Worm (Caenorhabditis elegans) whole organism, L1 larva: ENCODE measurements around the gene nhr-71.
A peak's percentile ranks its signal among the peaks of the same experiment; 100 is the strongest.

Experiments used
- C16A3.4 ChIP-seq: fragments of 150-350 bp; optimal IDR thresholded peaks from 2 replicates; lab custom pipeline; 2014; ENCODE audit warnings: missing biosample characterization, missing genetic modification characterization
- ama-1 ChIP-seq: fragments of 150-350 bp; optimal IDR thresholded peaks from 2 replicates; lab custom pipeline; 2014
- blmp-1 ChIP-seq: fragments of 150-350 bp; optimal IDR thresholded peaks from 2 replicates; lab custom pipeline; 2014; ENCODE audit warnings: missing biosample characterization, missing genetic modification characterization
- ceh-82 ChIP-seq, 3 experiments: fragments of 150-350 bp in 1 of 3; sonication (generic microtip) in 2 of 3; optimal IDR thresholded peaks; 2 replicates each; lab custom pipeline; 2014 to 2017; ENCODE audit warnings: missing biosample characterization in 3 of 3, missing genetic modification characterization in 3 of 3
- ceh-90 ChIP-seq: sonication (generic microtip); optimal IDR thresholded peaks from 2 replicates; lab custom pipeline; 2016; ENCODE audit warnings: missing genetic modification characterization, missing compliant biosample characterization
- efl-1 ChIP-seq, 4 experiments: fragments of 150-350 bp; optimal IDR thresholded peaks in 3 of 4; peaks in 1 of 4; 1 replicate in 1 of 4; 2 replicates in 3 of 4; lab custom pipeline; 2014; ENCODE audit warnings: missing biosample characterization in 2 of 4, missing genetic modification characterization in 2 of 4, missing genetic modification reagents in 2 of 4
- efl-3 ChIP-seq: fragments of 200-800 bp; sonication (Bioruptor generic); optimal IDR thresholded peaks from 2 replicates; lab custom pipeline; 2018; ENCODE audit warnings: mild to moderate bottlenecking, missing genetic modification characterization, missing compliant biosample characterization
- elt-2 ChIP-seq: sonication (generic microtip); optimal IDR thresholded peaks from 2 replicates; lab custom pipeline; 2016; ENCODE audit warnings: missing genetic modification characterization, mild to moderate bottlenecking, inconsistent platforms, missing compliant biosample characterization, missing genetic modification reagents
- elt-3 ChIP-seq, 6 experiments: fragments of 150-350 bp in 1 of 6; sonication (generic microtip); optimal IDR thresholded peaks; 2 replicates each; lab custom pipeline; 2017 to 2018; ENCODE audit warnings: missing biosample characterization in 6 of 6, missing genetic modification characterization in 6 of 6, inconsistent platforms in 1 of 6
- ets-5 ChIP-seq: fragments of 200-800 bp; sonication (Bioruptor generic); IDR thresholded peaks from 2 replicates; pipeline ENCODE4 v1.3.6; 2022; ENCODE audit warnings: missing genetic modification characterization, missing compliant biosample characterization
- fkh-10 ChIP-seq: sonication (generic microtip); optimal IDR thresholded peaks from 2 replicates; lab custom pipeline; 2017; ENCODE audit warnings: missing biosample characterization, missing genetic modification reagents, missing genetic modification characterization
- fos-1 ChIP-seq: fragments of 150-350 bp; optimal IDR thresholded peaks from 2 replicates; lab custom pipeline; 2014; ENCODE audit warnings: missing biosample characterization, missing genetic modification characterization
- grh-1 ChIP-seq: fragments of 200-800 bp; sonication (Bioruptor generic); IDR thresholded peaks from 2 replicates; pipeline ENCODE4 v1.3.6; 2022; ENCODE audit warnings: missing genetic modification reagents, missing genetic modification characterization, missing compliant biosample characterization
- hlh-17 ChIP-seq: fragments of 200-800 bp; sonication (Bioruptor generic); optimal IDR thresholded peaks from 2 replicates; lab custom pipeline; 2018; ENCODE audit warnings: missing genetic modification characterization, mild to moderate bottlenecking, missing compliant biosample characterization, moderate library complexity, borderline replicate concordance
- hlh-4 ChIP-seq: sonication (generic microtip); optimal IDR thresholded peaks from 2 replicates; lab custom pipeline; 2016; ENCODE audit warnings: mild to moderate bottlenecking, missing genetic modification characterization, missing compliant biosample characterization
- isw-1 ChIP-seq: fragments of 200-800 bp; sonication (Bioruptor generic); IDR thresholded peaks from 2 replicates; pipeline ENCODE4 v1.3.6; 2022; ENCODE audit warnings: missing genetic modification characterization, missing compliant biosample characterization
- lin-13 ChIP-seq: fragments of 150-350 bp; optimal IDR thresholded peaks from 2 replicates; lab custom pipeline; 2014; ENCODE audit warnings: missing biosample characterization, missing genetic modification reagents, missing genetic modification characterization
- lin-35 ChIP-seq, 2 experiments: fragments of 150-350 bp; optimal IDR thresholded peaks; 2 replicates each; lab custom pipeline; 2014; ENCODE audit warnings: missing biosample characterization in 2 of 2, missing genetic modification characterization in 2 of 2, missing genetic modification reagents in 2 of 2
- lin-39 ChIP-seq: fragments of 150-350 bp; optimal IDR thresholded peaks from 2 replicates; lab custom pipeline; 2014; ENCODE audit warnings: missing biosample characterization, missing genetic modification reagents, missing genetic modification characterization
- lsy-2 ChIP-seq, 2 experiments: fragments of 150-350 bp; optimal IDR thresholded peaks; 2 replicates each; lab custom pipeline; 2014; ENCODE audit warnings: missing biosample characterization in 2 of 2, missing genetic modification characterization in 2 of 2
- nhr-19 ChIP-seq: fragments of 200-800 bp; sonication (Bioruptor generic); conservative IDR thresholded peaks from 2 replicates; pipeline ENCODE4 v1.3.6; 2022; ENCODE audit warnings: missing genetic modification characterization, missing compliant biosample characterization
- nhr-237 ChIP-seq: fragments of 150-350 bp; optimal IDR thresholded peaks from 2 replicates; lab custom pipeline; 2014; ENCODE audit warnings: missing biosample characterization, missing genetic modification characterization
- nhr-28 ChIP-seq: fragments of 150-350 bp; optimal IDR thresholded peaks from 2 replicates; lab custom pipeline; 2014; ENCODE audit warnings: missing biosample characterization, missing genetic modification characterization
- nhr-85 ChIP-seq: sonication (generic microtip); peaks from one replicate; lab custom pipeline; 2016; ENCODE audit warnings: missing genetic modification characterization, inconsistent platforms, missing compliant biosample characterization
- pag-3 ChIP-seq: sonication (generic microtip); optimal IDR thresholded peaks from 2 replicates; lab custom pipeline; 2017; ENCODE audit warnings: missing genetic modification characterization, mild to moderate bottlenecking, missing compliant biosample characterization, antibody characterized with exemption, borderline replicate concordance; ENCODE audit not compliant: insufficient read depth
- pax-3 ChIP-seq: fragments of 200-800 bp; sonication (Bioruptor generic); optimal IDR thresholded peaks from 2 replicates; lab custom pipeline; 2018; ENCODE audit warnings: mild to moderate bottlenecking, missing genetic modification characterization, moderate library complexity, missing compliant biosample characterization
- pqm-1 ChIP-seq: sonication (generic microtip); optimal IDR thresholded peaks from 3 replicates; lab custom pipeline; 2017; ENCODE audit warnings: missing biosample characterization, missing genetic modification characterization
- rnt-1 ChIP-seq: sonication (generic microtip); optimal IDR thresholded peaks from 2 replicates; lab custom pipeline; 2016; ENCODE audit warnings: mild to moderate bottlenecking, missing genetic modification characterization, moderate library complexity, missing compliant biosample characterization
- skn-1 ChIP-seq: fragments of 150-350 bp; optimal IDR thresholded peaks from 2 replicates; lab custom pipeline; 2014; ENCODE audit warnings: missing biosample characterization, missing genetic modification characterization
- snu-23 ChIP-seq: sonication (generic microtip); optimal IDR thresholded peaks from 2 replicates; lab custom pipeline; 2016; ENCODE audit warnings: missing genetic modification characterization, missing compliant biosample characterization
- sptf-1 ChIP-seq: fragments of 150-350 bp; optimal IDR thresholded peaks from 2 replicates; lab custom pipeline; 2014; ENCODE audit warnings: missing biosample characterization, missing genetic modification characterization
- sup-37 ChIP-seq: fragments of 200-800 bp; sonication (Bioruptor generic); optimal IDR thresholded peaks from 2 replicates; lab custom pipeline; 2018; ENCODE audit warnings: mild to moderate bottlenecking, missing genetic modification characterization, missing compliant biosample characterization
- tlp-1 ChIP-seq: fragments of 150-350 bp; optimal IDR thresholded peaks from 2 replicates; lab custom pipeline; 2014; ENCODE audit warnings: missing biosample characterization, missing genetic modification characterization
- unc-62 ChIP-seq: fragments of 150-350 bp; optimal IDR thresholded peaks from 2 replicates; lab custom pipeline; 2014; ENCODE audit warnings: missing biosample characterization, missing genetic modification reagents, missing genetic modification characterization
- vab-15 ChIP-seq: sonication (generic microtip); optimal IDR thresholded peaks from 2 replicates; lab custom pipeline; 2017; ENCODE audit warnings: missing genotype, mild to moderate bottlenecking, missing genetic modification characterization, missing compliant biosample characterization
- xbp-1 ChIP-seq: sonication (generic microtip); optimal IDR thresholded peaks from 2 replicates; lab custom pipeline; 2016; ENCODE audit warnings: missing genetic modification characterization, missing compliant biosample characterization
- zag-1 ChIP-seq: fragments of 150-350 bp; optimal IDR thresholded peaks from 2 replicates; lab custom pipeline; 2014; ENCODE audit warnings: missing biosample characterization, missing genetic modification characterization
- zip-4 ChIP-seq: fragments of 200-800 bp; sonication (Bioruptor generic); optimal IDR thresholded peaks from 2 replicates; lab custom pipeline; 2018; ENCODE audit warnings: mild to moderate bottlenecking, missing genetic modification characterization, moderate library complexity, missing compliant biosample characterization
- ztf-11 ChIP-seq, 2 experiments: sonication (generic microtip); optimal IDR thresholded peaks; 2 replicates each; lab custom pipeline; 2016 to 2017; ENCODE audit warnings: missing genetic modification characterization in 2 of 2, missing biosample characterization in 1 of 2, missing compliant biosample characterization in 1 of 2
- ztf-4 ChIP-seq: fragments of 150-350 bp; optimal IDR thresholded peaks from 2 replicates; lab custom pipeline; 2014; ENCODE audit warnings: missing biosample characterization, missing genetic modification characterization

nhr-71 gene

ce11 chrX:13716313-13716712, 30.8 kb upstream of the nhr-71 start (continued):
- TF ChIP-seq zip-4 (GFP tag; lab: Kevin White, UChicago) (no peak), sptf-1 (no peak), skn-1 (tag; lab: Kevin White, UChicago) (peak; percentile 28), xbp-1 (tag; lab: Kevin White, UChicago) (peak; percentile 16), rnt-1 (tag; lab: Kevin White, UChicago) (peak; percentile 67), fos-1 (tag; lab: Kevin White, UChicago) (no peak), nhr-19 (GFP tag; lab: Robert Waterston, UW) (peak; percentile 68), nhr-237 (tag; lab: Kevin White, UChicago) (no peak), fkh-10 (GFP tag; lab: Kevin White, UChicago) (no peak)
- TF ChIP-seq, all 84 proteins: peak for 19

- TF ChIP-seq sup-37 (GFP tag; lab: Kevin White, UChicago) (no peak), elt-2 (peak; percentile 58)
- TF ChIP-seq, all 84 proteins: peak for 1
These were observed 30.0 kb upstream of the nhr-71 start, which contains the start of gene shc-3 for ce11 chrX:13717053-13717671. Gene shc-3, plus strand, starts transcription at chrX:13717536.

- TF ChIP-seq C16A3.4 (tag; lab: Kevin White, UChicago) = no peak
- TF ChIP-seq nhr-19 (GFP tag; lab: Robert Waterston, UW) = no peak
- no peak for TF ChIP-seq tlp-1 (tag; lab: Kevin White, UChicago)
- no peak for TF ChIP-seq nhr-28 (tag; lab: Kevin White, UChicago)
- TF ChIP-seq lin-13 (GFP tag; lab: Kevin White, UChicago) = no peak
- TF ChIP-seq ets-5 (GFP tag; lab: Robert Waterston, UW) = no peak
- TF ChIP-seq sup-37 (GFP tag; lab: Kevin White, UChicago) = no peak
- no peak for TF ChIP-seq elt-2
- TF ChIP-seq blmp-1 (tag; lab: Kevin White, UChicago) = no peak
- TF ChIP-seq snu-23 (GFP tag; lab: Kevin White, UChicago) = no peak
- TF ChIP-seq zag-1 (tag; lab: Kevin White, UChicago) = no peak
- no peak for TF ChIP-seq efl-3 (GFP tag; lab: Kevin White, UChicago)
- no peak for TF ChIP-seq lin-39 (tag; lab: Kevin White, UChicago)
- no peak for TF ChIP-seq efl-1 (optimal IDR thresholded peaks at IDR 0.05; lab: Kevin White, UChicago)
- no peak for TF ChIP-seq efl-1 (GFP tag; optimal IDR thresholded peaks at IDR 0.05 in 1 of 2; lab: Kevin White, UChicago)
- no peak for TF ChIP-seq hlh-4
These were observed 24.3 kb upstream of the nhr-71 start, which contains the start of gene poml-1 for ce11 chrX:13722821-13723220. Gene poml-1, minus strand, starts transcription at chrX:13722921.

ce11 chrX:13724364-13724763, 22.8 kb upstream of the nhr-71 start, which contains the start of gene K11E4.6:
Gene K11E4.6, plus strand, starts transcription at chrX:13724664.
- TF ChIP-seq vab-15 (tag; lab: Kevin White, UChicago) = no peak
- no peak for TF ChIP-seq sup-37 (GFP tag; lab: Kevin White, UChicago)
- no peak for TF ChIP-seq pag-3
- TF ChIP-seq nhr-85 = no peak
- TF ChIP-seq ama-1 (lab: Kevin White, UChicago) = no peak
- TF ChIP-seq ztf-11 (tag; optimal IDR thresholded peaks at IDR 0.05; lab: Kevin White, UChicago) = no peak

ce11 chrX:13726285-13726684, 20.8 kb upstream of the nhr-71 start:
- TF ChIP-seq elt-3 (tag; optimal IDR thresholded peaks at IDR 0.05; lab: Kevin White, UChicago) = peak in 1 of 6 experiments; percentile 19
- no peak for TF ChIP-seq nhr-28 (tag; lab: Kevin White, UChicago)
- TF ChIP-seq efl-3 (GFP tag; lab: Kevin White, UChicago) = no peak
- TF ChIP-seq blmp-1 (tag; lab: Kevin White, UChicago) = peak; percentile 66

ce11 chrX:13726874-13727343, 20.2 kb upstream of the nhr-71 start, which contains the start of gene pix-1:
Gene pix-1, plus strand, starts transcription at chrX:13727293.
- TF ChIP-seq zip-4 (GFP tag; lab: Kevin White, UChicago) = no peak
- TF ChIP-seq C16A3.4 (tag; lab: Kevin White, UChicago) = peak; percentile 52
- TF ChIP-seq ceh-82 (tag; optimal IDR thresholded peaks at IDR 0.05; lab: Kevin White, UChicago) = peak in 2 of 3 experiments; percentile 47 to 53
- TF ChIP-seq nhr-85 = peak; percentile 12
- no peak for TF ChIP-seq pax-3 (tag; lab: Kevin White, UChicago)
- no peak for TF ChIP-seq grh-1
- TF ChIP-seq hlh-4 = no peak
- TF ChIP-seq isw-1 (GFP tag; lab: Robert Waterston, UW) = peak; percentile 22; the same call in 1 of the 2 replicates
- no peak for TF ChIP-seq pqm-1
- no peak for TF ChIP-seq ceh-90
- TF ChIP-seq elt-2 = peak; percentile 8
- no peak for TF ChIP-seq ztf-4 (tag; lab: Kevin White, UChicago)
- TF ChIP-seq fkh-10 (GFP tag; lab: Kevin White, UChicago) = no peak
- TF ChIP-seq ets-5 (GFP tag; lab: Robert Waterston, UW) = no peak
- no peak for TF ChIP-seq hlh-17 (GFP tag; lab: Kevin White, UChicago)
- peak; percentile 44 to 45 for TF ChIP-seq lin-35 (GFP tag; optimal IDR thresholded peaks at IDR 0.05; lab: Kevin White, UChicago)
- no peak for TF ChIP-seq unc-62 (GFP tag; lab: Kevin White, UChicago)
- peak; percentile 59 to 69 for TF ChIP-seq lsy-2 (tag; optimal IDR thresholded peaks at IDR 0.05; lab: Kevin White, UChicago)
